Fruit fly (Drosophila melanogaster) whole organism, pupa: ENCODE data around the gene Rpn10.

ENCODE experiments used
- CG10348 ChIP-seq: fragments of 200-800 bp; sonication (Bioruptor generic); IDR thresholded peaks from 2 replicates; pipeline ENCODE4 v1.3.6; 2022; ENCODE audit warnings: missing biosample characterization, missing genetic modification characterization
- CG12605 ChIP-seq: fragments of 200-800 bp; sonication (Bioruptor generic); IDR thresholded peaks from 2 replicates; pipeline ENCODE4 v1.3.6; 2022; ENCODE audit warnings: missing biosample characterization, missing genetic modification characterization
- CG13204 ChIP-seq: fragments of 200-800 bp; sonication (Bioruptor generic); optimal IDR thresholded peaks from 2 replicates; lab custom pipeline; 2018; ENCODE audit warnings: missing biosample characterization, mild to moderate bottlenecking, missing genetic modification characterization, moderate library complexity
- CG14655 ChIP-seq: fragments of 200-800 bp; sonication (Bioruptor generic); optimal IDR thresholded peaks from 3 replicates; lab custom pipeline; 2017; ENCODE audit warnings: mild to moderate bottlenecking, missing biosample characterization, missing genetic modification reagents, missing genetic modification characterization
- CG15710 ChIP-seq: fragments of 200-800 bp; sonication (Bioruptor generic); optimal IDR thresholded peaks from 2 replicates; lab custom pipeline; 2018; ENCODE audit warnings: missing biosample characterization, mild to moderate bottlenecking, missing genetic modification characterization, moderate library complexity
- CG17806 ChIP-seq: fragments of 200-800 bp; sonication (Bioruptor generic); optimal IDR thresholded peaks from 2 replicates; lab custom pipeline; 2018; ENCODE audit warnings: missing biosample characterization, mild to moderate bottlenecking, missing genetic modification characterization, moderate library complexity
- CG32121 ChIP-seq: fragments of 200-800 bp; sonication (Bioruptor generic); IDR thresholded peaks from 2 replicates; pipeline ENCODE4 v1.3.6; 2022; ENCODE audit warnings: missing biosample characterization, missing genetic modification characterization
- CG34367 ChIP-seq: fragments of 200-800 bp; sonication (Bioruptor generic); optimal IDR thresholded peaks from 2 replicates; lab custom pipeline; 2018; ENCODE audit warnings: missing biosample characterization, mild to moderate bottlenecking, missing genetic modification characterization
- CG4496 ChIP-seq: fragments of 200-800 bp; sonication (Bioruptor generic); IDR thresholded peaks from 3 replicates; pipeline ENCODE4 v1.3.6; 2022; ENCODE audit warnings: missing biosample characterization, missing genetic modification characterization
- CG8159 ChIP-seq: fragments of 200-800 bp; sonication (Bioruptor generic); optimal IDR thresholded peaks from 3 replicates; lab custom pipeline; 2018; ENCODE audit warnings: missing biosample characterization, mild to moderate bottlenecking, missing genetic modification characterization, moderate library complexity
- CG8301 ChIP-seq: fragments of 200-800 bp; sonication (Bioruptor generic); optimal IDR thresholded peaks from 2 replicates; lab custom pipeline; 2018; ENCODE audit warnings: missing biosample characterization, mild to moderate bottlenecking, missing genetic modification characterization
- CG9948 ChIP-seq: fragments of 200-800 bp; sonication (Bioruptor generic); optimal IDR thresholded peaks from 2 replicates; lab custom pipeline; 2018; ENCODE audit warnings: missing biosample characterization, mild to moderate bottlenecking, missing genetic modification characterization, moderate library complexity
- D1 ChIP-seq: fragments of 200-800 bp; sonication (Bioruptor generic); optimal IDR thresholded peaks from 2 replicates; lab custom pipeline; 2018; ENCODE audit warnings: missing biosample characterization, mild to moderate bottlenecking, missing genetic modification characterization, moderate library complexity
- EcR ChIP-seq: fragments of 200-800 bp; sonication (Bioruptor generic); optimal IDR thresholded peaks from 3 replicates; lab custom pipeline; 2019; ENCODE audit warnings: missing biosample characterization, missing genetic modification characterization, mild to moderate bottlenecking, moderate library complexity, missing genetic modification reagents
- Ets98B ChIP-seq: fragments of 200-800 bp; sonication (Bioruptor generic); IDR thresholded peaks from 2 replicates; pipeline ENCODE4 v1.3.6; 2022; ENCODE audit warnings: missing biosample characterization, missing genetic modification characterization
- Pif1A ChIP-seq: fragments of 200-800 bp; sonication (Bioruptor generic); optimal IDR thresholded peaks from 3 replicates; lab custom pipeline; 2016; ENCODE audit warnings: missing biosample characterization, missing genetic modification characterization
- Pif1B ChIP-seq: fragments of 200-800 bp; sonication (Bioruptor generic); optimal IDR thresholded peaks from 3 replicates; lab custom pipeline; 2016; ENCODE audit warnings: missing biosample characterization, missing genetic modification characterization
- Snoo ChIP-seq: fragments of 200-800 bp; sonication (Bioruptor generic); optimal IDR thresholded peaks from 3 replicates; lab custom pipeline; 2017; ENCODE audit warnings: missing biosample characterization, mild to moderate bottlenecking, missing genetic modification characterization, inconsistent platforms
- fd96Ca ChIP-seq: fragments of 200-800 bp; sonication (Bioruptor generic); IDR thresholded peaks from 3 replicates; pipeline ENCODE4 v1.3.6; 2022; ENCODE audit warnings: missing biosample characterization, missing genetic modification characterization
- gl ChIP-seq: fragments of 200-800 bp; sonication (Bioruptor generic); optimal IDR thresholded peaks from 2 replicates; lab custom pipeline; 2018; ENCODE audit warnings: missing biosample characterization, mild to moderate bottlenecking, missing genetic modification characterization
- rn ChIP-seq: fragments of 200-800 bp; sonication (Bioruptor generic); IDR thresholded peaks from 2 replicates; pipeline ENCODE4 v1.3.6; 2022; ENCODE audit warnings: missing biosample characterization, missing genetic modification characterization

Gene Rpn10

DNA sequence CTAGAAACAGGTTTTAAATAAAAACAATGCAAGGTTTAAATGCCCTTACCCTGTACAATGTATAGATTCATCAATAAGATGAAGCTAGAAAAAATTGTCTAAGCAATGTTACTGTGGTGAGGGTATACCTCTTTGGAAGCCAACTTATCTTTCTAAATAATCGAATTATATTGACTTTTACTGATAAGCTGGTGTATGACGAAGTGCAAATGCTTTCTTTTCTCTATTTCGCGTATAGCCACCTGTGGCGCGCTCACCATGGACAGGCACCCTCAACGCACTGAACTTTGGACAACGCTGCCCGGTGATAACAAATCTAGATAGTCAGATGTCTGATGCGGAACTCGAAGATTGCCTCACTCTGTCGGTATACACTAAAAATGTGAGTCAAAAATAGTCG is 34.9 kb upstream of the Rpn10 start:
- TF ChIP-seq CG8301: no peak
- no peak for TF ChIP-seq D1 (tag; lab: Kevin White, UChicago)
- no peak for TF ChIP-seq CG34367
- no peak for TF ChIP-seq CG32121 (GFP tag; lab: Robert Waterston, UW)
- no peak for TF ChIP-seq rn (GFP tag; lab: Robert Waterston, UW)
- TF ChIP-seq, all 21 proteins: peak for 0

DNA sequence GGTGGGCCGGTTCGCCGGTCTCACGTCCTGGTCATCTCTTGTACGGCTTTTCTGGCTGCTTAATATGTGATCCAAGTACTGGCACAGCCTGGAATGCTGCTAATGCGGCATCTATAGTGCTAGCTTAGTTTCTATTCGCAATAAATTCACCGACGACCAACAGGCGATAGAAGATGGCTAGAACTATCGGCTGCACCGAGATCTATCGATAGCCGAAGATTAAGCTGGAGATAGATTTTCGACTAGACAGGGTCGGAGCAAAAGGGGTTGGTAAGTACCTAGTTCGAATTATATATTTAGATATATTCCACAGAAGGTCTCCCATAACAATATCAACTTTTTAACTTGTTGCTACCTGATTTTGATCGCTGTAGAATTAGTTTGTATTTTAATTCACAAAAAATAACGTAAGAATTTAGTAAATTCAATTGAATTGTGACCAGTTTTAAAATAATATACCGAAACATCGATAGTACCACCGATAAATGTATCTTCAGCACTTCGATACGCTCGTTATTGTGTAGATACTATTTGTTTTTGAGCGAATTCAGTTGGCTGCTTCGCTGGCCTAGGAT is 29.4 kb upstream of the Rpn10 start, which contains the start of the genes Glg1 and M6:
Gene Glg1, minus strand, starts transcription at position 185 of the 575 bp plus-strand sequence.
Gene M6, plus strand, starts transcription at position 499 of the 575 bp plus-strand sequence.
- TF ChIP-seq EcR: no peak
- TF ChIP-seq CG13204 (GFP tag; lab: Kevin White, UChicago): no peak
- no peak for TF ChIP-seq rn (GFP tag; lab: Robert Waterston, UW)
- no peak for TF ChIP-seq Pif1A (GFP tag; lab: Kevin White, UChicago)
- no peak; the same call in 1 of the 2 replicates for TF ChIP-seq Ets98B (GFP tag; lab: Robert Waterston, UW)
- TF ChIP-seq CG4496 (GFP tag; lab: Robert Waterston, UW): peak; percentile 58; the same call in 1 of the 3 replicates
- TF ChIP-seq CG32121 (GFP tag; lab: Robert Waterston, UW): peak; percentile 59; the same call in 1 of the 2 replicates
- no peak for TF ChIP-seq D1 (tag; lab: Kevin White, UChicago)
- TF ChIP-seq CG34367: no peak
- peak; percentile 44 for TF ChIP-seq CG8301
- TF ChIP-seq gl (tag; lab: Kevin White, UChicago): no peak
- TF ChIP-seq CG17806 (tag; lab: Kevin White, UChicago): peak; percentile 35
- peak; percentile 46 for TF ChIP-seq Snoo (tag; lab: Kevin White, UChicago)
- peak; percentile 56 for TF ChIP-seq CG15710
- no peak for TF ChIP-seq CG12605 (GFP tag; lab: Robert Waterston, UW)
- TF ChIP-seq CG14655: no peak
- no peak for TF ChIP-seq Pif1B (GFP tag; lab: Kevin White, UChicago)
- TF ChIP-seq CG8159 (tag; lab: Kevin White, UChicago): peak; percentile 70
- TF ChIP-seq fd96Ca (GFP tag; lab: Robert Waterston, UW): peak; percentile 56; the same call in 2 of the 3 replicates
- no peak for TF ChIP-seq CG10348 (GFP tag; lab: Robert Waterston, UW)
- TF ChIP-seq CG9948 (tag; lab: Kevin White, UChicago): peak; percentile 36

DNA sequence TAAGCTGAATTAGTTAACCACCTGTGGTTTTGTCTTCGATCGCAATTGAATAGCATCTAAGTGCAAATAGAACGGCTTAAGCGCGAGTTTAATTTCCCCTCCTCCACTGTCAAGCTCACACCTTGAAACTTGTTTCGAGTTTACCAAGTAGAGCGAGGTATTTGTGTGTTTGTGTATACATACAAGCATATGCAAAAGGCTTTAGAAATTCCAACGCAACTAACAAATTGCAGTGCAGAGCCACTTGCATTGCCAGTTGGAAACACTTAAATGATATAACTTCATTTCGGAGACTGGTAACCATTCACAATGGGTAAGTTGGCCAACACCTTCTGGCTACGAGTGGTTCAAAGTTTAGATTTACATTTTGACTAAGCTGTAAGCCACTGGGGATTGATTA is 28.8 kb upstream of the Rpn10 start:
- no peak for TF ChIP-seq Pif1B (GFP tag; lab: Kevin White, UChicago)

DNA sequence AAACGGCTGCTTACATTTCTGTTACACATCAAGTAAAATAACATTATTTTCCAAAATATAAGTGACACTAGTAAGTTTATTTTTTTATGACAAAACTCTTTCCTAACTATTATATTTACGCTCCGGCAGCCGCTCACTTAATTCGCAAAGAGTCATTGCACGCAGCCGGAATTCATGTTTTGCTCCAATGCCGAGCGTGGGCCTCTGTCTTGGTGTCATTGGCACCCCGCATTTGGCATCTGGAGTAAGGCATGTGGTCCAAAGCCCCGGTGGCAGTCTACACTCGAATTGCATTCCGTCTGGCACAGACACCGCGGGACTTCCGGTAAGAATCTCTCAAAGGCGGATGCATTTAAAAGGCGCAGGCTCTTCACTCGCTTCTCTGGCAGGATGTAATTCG is 28.2 kb upstream of the Rpn10 start:
- TF ChIP-seq EcR (peak; percentile 73), CG10348 (GFP tag; lab: Robert Waterston, UW) (no peak)
- TF ChIP-seq, all 21 proteins: peak for 1

DNA sequence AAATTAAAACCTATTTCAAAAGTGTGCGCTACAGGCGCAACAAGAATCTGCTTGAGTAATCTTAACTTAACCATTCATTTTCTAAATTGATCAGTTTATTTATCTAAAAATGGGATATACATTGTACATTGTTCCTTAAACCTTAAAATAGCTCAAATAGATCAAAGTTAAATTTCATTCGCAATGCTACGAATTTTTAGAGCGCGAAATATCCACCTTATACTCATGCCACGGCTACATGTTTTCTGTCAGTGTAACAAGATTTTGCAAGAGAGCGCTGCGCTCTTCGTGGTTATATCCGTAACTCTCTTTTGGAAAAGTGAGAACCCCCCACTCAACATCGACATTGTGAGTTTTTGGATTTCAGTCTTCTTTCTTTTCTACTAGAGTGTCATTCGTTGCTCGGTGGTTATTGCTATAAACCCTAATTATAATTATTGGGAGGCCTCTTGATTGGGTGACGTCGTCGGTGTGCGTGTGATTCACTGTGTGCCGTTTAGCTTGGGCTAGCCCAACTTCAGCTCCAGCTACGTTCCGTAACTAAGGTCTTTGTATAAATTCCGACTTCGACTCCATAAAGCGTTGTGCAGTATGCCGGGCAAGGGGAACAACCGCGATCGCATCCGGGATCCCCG is 27.2 kb upstream of the Rpn10 start:
- TF ChIP-seq rn (GFP tag; lab: Robert Waterston, UW) (no peak), gl (tag; lab: Kevin White, UChicago) (no peak), D1 (tag; lab: Kevin White, UChicago) (no peak), CG10348 (GFP tag; lab: Robert Waterston, UW) (no peak), Ets98B (GFP tag; lab: Robert Waterston, UW) (0 out of 2 replicates have a peak, but pooled peaks have one; percentile 25), EcR (no peak), CG14655 (peak; percentile 73), CG8159 (tag; lab: Kevin White, UChicago) (peak; percentile 55), fd96Ca (GFP tag; lab: Robert Waterston, UW) (no peak), CG13204 (GFP tag; lab: Kevin White, UChicago) (no peak), Pif1A (GFP tag; lab: Kevin White, UChicago) (peak; percentile 74), Snoo (tag; lab: Kevin White, UChicago) (peak; percentile 44), CG12605 (GFP tag; lab: Robert Waterston, UW) (0 out of 2 replicates have a peak, but pooled peaks have one; percentile 21), CG15710 (peak; percentile 31), CG34367 (peak; percentile 25), CG17806 (tag; lab: Kevin White, UChicago) (peak; percentile 45), CG4496 (GFP tag; lab: Robert Waterston, UW) (peak; percentile 71), CG32121 (GFP tag; lab: Robert Waterston, UW) (peak; percentile 46; the same call in 1 of the 2 replicates), CG9948 (tag; lab: Kevin White, UChicago) (peak; percentile 39), Pif1B (GFP tag; lab: Kevin White, UChicago) (peak; percentile 37), CG8301 (peak; percentile 72)
